Worm (Caenorhabditis elegans): ENCODE measurements around the gene AH9.3.

DNA sequence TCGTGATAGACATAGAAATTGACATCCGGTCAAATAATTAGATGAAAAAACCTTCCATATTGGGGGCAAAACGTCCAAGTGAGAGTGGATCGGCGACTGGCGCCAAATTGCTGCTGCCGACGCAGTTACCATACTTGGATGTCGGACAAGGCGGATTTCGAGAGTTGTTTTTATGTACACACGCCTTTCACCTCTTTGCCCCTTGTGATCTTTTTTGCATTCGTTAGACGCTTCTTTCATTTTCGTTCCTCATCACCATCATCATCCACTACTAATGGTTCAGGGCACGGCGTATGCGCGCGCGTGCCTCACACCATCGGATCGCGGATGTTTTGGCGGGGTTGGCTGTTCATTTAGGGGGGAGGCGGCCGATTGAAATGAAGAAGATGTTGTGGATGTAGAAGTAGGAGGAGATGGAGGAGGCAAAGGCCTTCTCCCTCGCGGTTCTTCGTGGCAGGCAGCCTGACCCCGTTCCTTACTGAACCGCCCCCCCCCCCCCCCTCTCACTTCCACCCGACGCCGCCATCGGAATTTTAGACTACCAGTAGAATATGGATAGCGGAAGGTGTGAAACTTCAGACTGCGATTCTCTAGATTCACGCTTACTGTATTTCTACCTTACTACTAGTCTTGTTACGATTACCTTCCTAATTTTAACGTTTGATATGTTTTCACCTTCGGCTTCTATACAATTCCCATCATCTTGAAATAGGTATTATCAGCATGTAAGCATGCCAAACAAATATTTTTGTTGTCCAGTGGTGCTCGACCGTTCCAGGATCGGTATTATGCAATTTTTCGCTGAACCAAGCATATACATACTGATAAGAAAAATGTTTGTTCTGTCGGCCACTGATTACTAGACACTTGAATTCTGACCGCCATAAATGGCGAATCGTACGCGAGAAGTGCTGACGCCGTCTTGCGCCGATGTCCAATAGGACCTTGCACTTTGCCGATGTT, 47.2 kb downstream of the AH9.3 start:
- TF ChIP-seq lag-1 (GFP tag; IDR thresholded peaks at IDR 0.05) (no peak), nfya-1 (tag; optimal IDR thresholded peaks at IDR 0.05; ENCODE audit: borderline replicate concordance, insufficient read depth) (no peak), dpl-1 (GFP tag; optimal IDR thresholded peaks at IDR 0.05) (no peak), unc-62 (GFP tag; optimal IDR thresholded peaks at IDR 0.05) (no peak), tlf-1 (GFP tag; optimal IDR thresholded peaks at IDR 0.05) (no peak)

Measured in whole organism, young adult.